Fruit fly (Drosophila melanogaster): Measurements from ENCODE around the gene otu.

The otu gene

dm6 chrX:8499151-8499550 lies 9.8 kb upstream of the otu start (continued):
- TF ChIP-seq CG12071 (GFP tag; optimal IDR thresholded peaks at IDR 0.05) (no peak), Atf6 (GFP tag; IDR thresholded peaks at IDR 0.05) (no peak), lov (optimal IDR thresholded peaks at IDR 0.05) (no peak), lov (GFP tag; IDR thresholded peaks at IDR 0.05) (no peak), CG7786 (GFP tag; optimal IDR thresholded peaks at IDR 0.05) (peak; percentile 4), amos (GFP tag; IDR thresholded peaks at IDR 0.05; ENCODE audit: partially characterized antibody) (no peak), CG8924 (tag; optimal IDR thresholded peaks at IDR 0.05) (no peak), CG14014 (GFP tag; IDR thresholded peaks at IDR 0.05) (no peak), fd64A (GFP tag; optimal IDR thresholded peaks at IDR 0.05) (no peak), Dip2 (GFP tag; IDR thresholded peaks at IDR 0.05) (no peak), klu (GFP tag; IDR thresholded peaks at IDR 0.05) (no peak), CG17359 (tag; optimal IDR thresholded peaks at IDR 0.05) (peak; percentile 24), insv (GFP tag; optimal IDR thresholded peaks at IDR 0.05) (no peak), gem (tag; optimal IDR thresholded peaks at IDR 0.05) (peak; percentile 12), Taf1 (GFP tag; IDR thresholded peaks at IDR 0.05) (no peak), CG9876 (GFP tag; optimal IDR thresholded peaks at IDR 0.05) (no peak), CG4617 (GFP tag; optimal IDR thresholded peaks at IDR 0.05; ENCODE audit: borderline replicate concordance) (no peak), grau (tag; optimal IDR thresholded peaks at IDR 0.05) (no peak), corto (GFP tag; optimal IDR thresholded peaks at IDR 0.05) (no peak), CG13894 (tag; optimal IDR thresholded peaks at IDR 0.05) (no peak), CG32772 (GFP tag; IDR thresholded peaks at IDR 0.05) (no peak), bowl (GFP tag; IDR thresholded peaks at IDR 0.05) (no peak), Ravus (GFP tag; IDR thresholded peaks at IDR 0.05) (no peak), slp2 (GFP tag; optimal IDR thresholded peaks at IDR 0.05) (peak; percentile 19), CG4424 (GFP tag; optimal IDR thresholded peaks at IDR 0.05) (no peak), CG2889 (GFP tag; IDR thresholded peaks at IDR 0.05) (no peak), Oli (tag; optimal IDR thresholded peaks at IDR 0.05) (no peak), trem (tag; optimal IDR thresholded peaks at IDR 0.05) (no peak), prd (optimal IDR thresholded peaks at IDR 0.05) (no peak), prd (GFP tag; IDR thresholded peaks at IDR 0.05) (peak; percentile 32; the same call in 1 of the 3 replicates), CG13424 (tag; optimal IDR thresholded peaks at IDR 0.05) (no peak), sqz (GFP tag; optimal IDR thresholded peaks at IDR 0.05) (no peak), Bgb (GFP tag; IDR thresholded peaks at IDR 0.05; ENCODE audit: partially characterized antibody) (no peak), CG4282 (GFP tag; optimal IDR thresholded peaks at IDR 0.05) (no peak), CG12769 (tag; optimal IDR thresholded peaks at IDR 0.05) (no peak), Sry-β (GFP tag; optimal IDR thresholded peaks at IDR 0.05) (no peak), CG7556 (GFP tag; optimal IDR thresholded peaks at IDR 0.05) (no peak), zfh1 (GFP tag; IDR thresholded peaks at IDR 0.05) (peak; percentile 31; the same call in 1 of the 3 replicates), ems (GFP tag; optimal IDR thresholded peaks at IDR 0.05) (no peak), gce (GFP tag; IDR thresholded peaks at IDR 0.05) (no peak), tin (GFP tag; optimal IDR thresholded peaks at IDR 0.05) (no peak), CG4404 (GFP tag; IDR thresholded peaks at IDR 0.05) (no peak), Rfx (GFP tag; IDR thresholded peaks at IDR 0.05) (peak; percentile 49), CG7987 (GFP tag; optimal IDR thresholded peaks at IDR 0.05) (no peak), CG10565 (GFP tag; optimal IDR thresholded peaks at IDR 0.05) (no peak), CG7745 (tag; optimal IDR thresholded peaks at IDR 0.05) (no peak), az2 (GFP tag; optimal IDR thresholded peaks at IDR 0.05) (no peak), CG6175 (GFP tag; IDR thresholded peaks at IDR 0.05) (no peak), psq (GFP tag; optimal IDR thresholded peaks at IDR 0.05) (no peak), nau (GFP tag; optimal IDR thresholded peaks at IDR 0.05) (no peak), CG31224 (GFP tag; IDR thresholded peaks at IDR 0.05) (no peak), CG4707 (GFP tag; optimal IDR thresholded peaks at IDR 0.05) (no peak), dpn (GFP tag; optimal IDR thresholded peaks at IDR 0.05) (peak; percentile 7 to 9)
